Fruit fly (Drosophila melanogaster) whole organism, embryonic: Measurements from ENCODE around the gene Hnf4.

Source experiments
- CG10147 ChIP-seq: fragments of 200-800 bp; sonication (Bioruptor generic); optimal IDR thresholded peaks from 2 replicates; lab custom pipeline; 2019; ENCODE audit warnings: missing biosample characterization, mild to moderate bottlenecking, missing genetic modification characterization, moderate library complexity
- CG12071 ChIP-seq: fragments of 200-800 bp; sonication (Bioruptor generic); optimal IDR thresholded peaks from 3 replicates; lab custom pipeline; 2018; ENCODE audit warnings: missing biosample characterization, mild to moderate bottlenecking, missing genetic modification characterization
- CG1603 ChIP-seq: fragments of 200-800 bp; sonication (Bioruptor generic); optimal IDR thresholded peaks from 2 replicates; lab custom pipeline; 2019; ENCODE audit warnings: missing biosample characterization, mild to moderate bottlenecking, missing genetic modification characterization, moderate library complexity
- CG31441 ChIP-seq: fragments of 200-800 bp; sonication (Bioruptor generic); IDR thresholded peaks from 2 replicates; pipeline ENCODE4 v1.3.6; 2022; ENCODE audit warnings: missing biosample characterization, missing genetic modification characterization
- CG4707 ChIP-seq: fragments of 200-800 bp; sonication (Bioruptor generic); optimal IDR thresholded peaks from 2 replicates; lab custom pipeline; 2018; ENCODE audit warnings: missing biosample characterization, mild to moderate bottlenecking, missing genetic modification characterization, moderate library complexity
- CG4820 ChIP-seq: fragments of 200-800 bp; sonication (Bioruptor generic); optimal IDR thresholded peaks from 3 replicates; lab custom pipeline; 2016; ENCODE audit warnings: missing biosample characterization, missing genetic modification characterization
- CG7987 ChIP-seq: fragments of 200-800 bp; sonication (Bioruptor generic); optimal IDR thresholded peaks from 2 replicates; lab custom pipeline; 2018; ENCODE audit warnings: missing biosample characterization, mild to moderate bottlenecking, missing genetic modification characterization, moderate library complexity
- CG8388 ChIP-seq: fragments of 200-800 bp; sonication (Bioruptor generic); optimal IDR thresholded peaks from 2 replicates; lab custom pipeline; 2019; ENCODE audit warnings: missing biosample characterization, mild to moderate bottlenecking, missing genetic modification characterization, moderate library complexity
- CG9817 ChIP-seq: fragments of 200-800 bp; sonication (Bioruptor generic); optimal IDR thresholded peaks from 2 replicates; lab custom pipeline; 2018; ENCODE audit warnings: missing biosample characterization, mild to moderate bottlenecking, missing genetic modification characterization, moderate library complexity
- CG9876 ChIP-seq: fragments of 200-800 bp; sonication (Bioruptor generic); optimal IDR thresholded peaks from 2 replicates; lab custom pipeline; 2016; ENCODE audit warnings: missing biosample characterization, missing genetic modification characterization
- CG9932 ChIP-seq: fragments of 200-800 bp; sonication (Bioruptor generic); IDR thresholded peaks from 2 replicates; pipeline ENCODE4 v1.3.6; 2022; ENCODE audit warnings: missing biosample characterization, missing genetic modification characterization
- CHES-1-like ChIP-seq: fragments of 200-800 bp; sonication (Bioruptor generic); optimal IDR thresholded peaks from 2 replicates; lab custom pipeline; 2016; ENCODE audit warnings: missing biosample characterization, missing genetic modification characterization
- CTCF ChIP-seq: fragments of 200-800 bp; sonication (Bioruptor generic); optimal IDR thresholded peaks from 2 replicates; lab custom pipeline; 2017; ENCODE audit warnings: missing biosample characterization, mild to moderate bottlenecking, missing genetic modification characterization, moderate library complexity
- CrebB ChIP-seq: fragments of 200-800 bp; sonication (Bioruptor generic); optimal IDR thresholded peaks from 3 replicates; lab custom pipeline; 2018; ENCODE audit warnings: missing biosample characterization, mild to moderate bottlenecking, missing genetic modification characterization
- Doc3 ChIP-seq: fragments of 200-800 bp; sonication (Bioruptor generic); IDR thresholded peaks from 3 replicates; pipeline ENCODE4 v1.3.6; 2022; ENCODE audit warnings: missing biosample characterization, missing genetic modification characterization; ENCODE audit not compliant: partially characterized antibody
- E2f2 ChIP-seq: fragments of 200-800 bp; sonication (Bioruptor generic); IDR thresholded peaks from 2 replicates; pipeline ENCODE4 v1.3.6; 2022; ENCODE audit warnings: missing biosample characterization, missing genetic modification characterization
- GATAe ChIP-seq: fragments of 200-800 bp; sonication (Bioruptor generic); conservative IDR thresholded peaks from 2 replicates; pipeline ENCODE4 v1.3.6; 2022; ENCODE audit warnings: missing biosample characterization, missing genetic modification characterization
- Gug ChIP-seq: fragments of 200-800 bp; sonication (Bioruptor generic); IDR thresholded peaks from 4 replicates; pipeline ENCODE4 v1.3.6; 2022; ENCODE audit warnings: missing biosample characterization, missing genetic modification characterization
- HHEX ChIP-seq: fragments of 200-800 bp; sonication (Bioruptor generic); optimal IDR thresholded peaks from 3 replicates; lab custom pipeline; 2017; ENCODE audit warnings: missing biosample characterization, mild to moderate bottlenecking, missing genetic modification characterization, missing genetic modification reagents
- Lim3 ChIP-seq: fragments of 200-800 bp; sonication (Bioruptor generic); IDR thresholded peaks from 2 replicates; pipeline ENCODE4 v1.3.6; 2022; ENCODE audit warnings: missing biosample characterization, missing genetic modification characterization
- Med ChIP-seq: fragments of 200-800 bp; sonication (Bioruptor generic); peaks from one replicate; lab custom pipeline; 2016; ENCODE audit warnings: missing biosample characterization, missing genetic modification characterization, mild to moderate bottlenecking, inconsistent platforms, moderate library complexity
- NC2α ChIP-seq: fragments of 200-800 bp; sonication (Bioruptor generic); optimal IDR thresholded peaks from 2 replicates; lab custom pipeline; 2016; ENCODE audit warnings: missing biosample characterization, missing genetic modification characterization
- Neu2 ChIP-seq: fragments of 200-800 bp; sonication (Bioruptor generic); optimal IDR thresholded peaks from 3 replicates; lab custom pipeline; 2016; ENCODE audit warnings: missing biosample characterization, missing genetic modification characterization, borderline replicate concordance
- Nf-YA ChIP-seq: fragments of 200-800 bp; sonication (Bioruptor generic); IDR thresholded peaks from 2 replicates; pipeline ENCODE4 v1.3.6; 2022; ENCODE audit warnings: missing biosample characterization, missing genetic modification characterization
- Trl ChIP-seq, 3 experiments: fragments of >200 bp in 2 of 3; fragments of 200-800 bp in 1 of 3; sonication (Bioruptor generic) in 1 of 3; optimal IDR thresholded peaks; 2 replicates in 1 of 3; 3 replicates in 2 of 3; lab custom pipeline; 2016 to 2017; ENCODE audit warnings: missing biosample characterization in 1 of 3, missing genetic modification characterization in 1 of 3
- amos ChIP-seq: fragments of 200-800 bp; sonication (Bioruptor generic); IDR thresholded peaks from 2 replicates; pipeline ENCODE4 v1.3.6; 2022; ENCODE audit warnings: missing biosample characterization, missing genetic modification characterization; ENCODE audit not compliant: partially characterized antibody
- bcd ChIP-seq: fragments of 200-800 bp; sonication (Bioruptor generic); optimal IDR thresholded peaks from 2 replicates; lab custom pipeline; 2017; ENCODE audit warnings: missing biosample characterization, mild to moderate bottlenecking, missing genetic modification characterization
- chif ChIP-seq, 2 experiments: fragments of 200-800 bp; sonication (Bioruptor generic); optimal IDR thresholded peaks; 3 replicates each; lab custom pipeline; 2016; ENCODE audit warnings: missing biosample characterization in 2 of 2, missing genetic modification characterization in 2 of 2
- chn ChIP-seq: fragments of 200-800 bp; sonication (Bioruptor generic); optimal IDR thresholded peaks from 2 replicates; lab custom pipeline; 2016; ENCODE audit warnings: missing biosample characterization, missing genetic modification characterization
- croc ChIP-seq: fragments of 200-800 bp; sonication (Bioruptor generic); conservative IDR thresholded peaks from 3 replicates; pipeline ENCODE4 v1.3.6; 2022; ENCODE audit warnings: missing biosample characterization, missing genetic modification characterization
- dan ChIP-seq: fragments of 200-800 bp; sonication (Bioruptor generic); IDR thresholded peaks from 2 replicates; pipeline ENCODE4 v1.3.6; 2022; ENCODE audit warnings: missing biosample characterization, missing genetic modification characterization
- danr ChIP-seq: fragments of 200-800 bp; sonication (Bioruptor generic); IDR thresholded peaks from 2 replicates; pipeline ENCODE4 v1.3.6; 2022; ENCODE audit warnings: missing biosample characterization, missing genetic modification characterization
- gcm ChIP-seq: fragments of 200-800 bp; sonication (Bioruptor generic); optimal IDR thresholded peaks from 2 replicates; lab custom pipeline; 2019; ENCODE audit warnings: missing biosample characterization, mild to moderate bottlenecking, missing genetic modification characterization, moderate library complexity
- grn ChIP-seq: fragments of 200-800 bp; sonication (Bioruptor generic); optimal IDR thresholded peaks from 3 replicates; lab custom pipeline; 2017; ENCODE audit warnings: missing biosample characterization, missing genetic modification characterization
- hkb ChIP-seq, 2 experiments: fragments of 200-800 bp in 1 of 2; fragments of >200 bp in 1 of 2; sonication (Bioruptor generic) in 1 of 2; IDR thresholded peaks in 1 of 2; optimal IDR thresholded peaks in 1 of 2; 2 replicates each; pipeline versions ENCODE4 v1.3.6 to Lab custom; 2017 to 2022; ENCODE audit warnings: missing biosample characterization in 1 of 2, missing genetic modification characterization in 1 of 2
- kay ChIP-seq: fragments of 200-800 bp; sonication (Bioruptor generic); optimal IDR thresholded peaks from 2 replicates; lab custom pipeline; 2016; ENCODE audit warnings: missing biosample characterization, missing genetic modification characterization
- knrl ChIP-seq: fragments of 200-800 bp; sonication (Bioruptor generic); IDR thresholded peaks from 3 replicates; pipeline ENCODE4 v1.3.6; 2022; ENCODE audit warnings: missing biosample characterization, missing genetic modification characterization; ENCODE audit not compliant: partially characterized antibody
- lola ChIP-seq, 3 experiments: fragments of >200 bp in 2 of 3; fragments of 200-800 bp in 1 of 3; sonication (Bioruptor generic) in 1 of 3; optimal IDR thresholded peaks; 2 replicates each; lab custom pipeline; 2017 to 2019; ENCODE audit warnings: missing biosample characterization in 3 of 3, missing genetic modification characterization in 3 of 3, mild to moderate bottlenecking in 1 of 3, moderate library complexity in 1 of 3
- nom ChIP-seq: fragments of 200-800 bp; sonication (Bioruptor generic); optimal IDR thresholded peaks from 2 replicates; lab custom pipeline; 2017; ENCODE audit warnings: missing biosample characterization, missing genetic modification characterization, mild to moderate bottlenecking, moderate library complexity, missing genetic modification reagents
- repo ChIP-seq: fragments of 200-800 bp; sonication (Bioruptor generic); optimal IDR thresholded peaks from 2 replicates; lab custom pipeline; 2016; ENCODE audit warnings: missing biosample characterization, missing genetic modification characterization
- rib ChIP-seq: fragments of 200-800 bp; sonication (Bioruptor generic); IDR thresholded peaks from 2 replicates; pipeline ENCODE4 v1.3.6; 2022; ENCODE audit warnings: missing biosample characterization, missing genetic modification characterization
- row ChIP-seq: fragments of 200-800 bp; sonication (Bioruptor generic); IDR thresholded peaks from 3 replicates; pipeline ENCODE4 v1.3.6; 2022; ENCODE audit warnings: missing biosample characterization, missing genetic modification characterization
- sob ChIP-seq: fragments of 200-800 bp; sonication (Bioruptor generic); IDR thresholded peaks from 2 replicates; pipeline ENCODE4 v1.3.6; 2022; ENCODE audit warnings: missing biosample characterization, missing genetic modification characterization
- sqz ChIP-seq: fragments of 200-800 bp; sonication (Bioruptor generic); optimal IDR thresholded peaks from 3 replicates; lab custom pipeline; 2018; ENCODE audit warnings: missing biosample characterization, mild to moderate bottlenecking, missing genetic modification characterization
- stwl ChIP-seq: fragments of 200-800 bp; sonication (Bioruptor generic); optimal IDR thresholded peaks from 3 replicates; lab custom pipeline; 2018; ENCODE audit warnings: missing biosample characterization, mild to moderate bottlenecking, missing genetic modification characterization, moderate library complexity
- trh ChIP-seq: fragments of 200-800 bp; sonication (Bioruptor generic); optimal IDR thresholded peaks from 2 replicates; lab custom pipeline; 2016; ENCODE audit warnings: missing biosample characterization, missing genetic modification characterization
- unpg ChIP-seq: fragments of 200-800 bp; sonication (Bioruptor generic); optimal IDR thresholded peaks from 3 replicates; lab custom pipeline; 2018; ENCODE audit warnings: missing biosample characterization, mild to moderate bottlenecking, missing genetic modification characterization, moderate library complexity
- zen2 ChIP-seq: fragments of 200-800 bp; sonication (Bioruptor generic); IDR thresholded peaks from 3 replicates; pipeline ENCODE4 v1.3.6; 2022; ENCODE audit warnings: missing biosample characterization, missing genetic modification characterization; ENCODE audit not compliant: partially characterized antibody
- zfh1 ChIP-seq: fragments of 200-800 bp; sonication (Bioruptor generic); IDR thresholded peaks from 3 replicates; pipeline ENCODE4 v1.3.6; 2022; ENCODE audit warnings: missing biosample characterization, missing genetic modification characterization
- zfh2 ChIP-seq: fragments of 200-800 bp; sonication (Bioruptor generic); optimal IDR thresholded peaks from 2 replicates; lab custom pipeline; 2016; ENCODE audit warnings: missing biosample characterization, missing genetic modification characterization

Gene Hnf4

DNA sequence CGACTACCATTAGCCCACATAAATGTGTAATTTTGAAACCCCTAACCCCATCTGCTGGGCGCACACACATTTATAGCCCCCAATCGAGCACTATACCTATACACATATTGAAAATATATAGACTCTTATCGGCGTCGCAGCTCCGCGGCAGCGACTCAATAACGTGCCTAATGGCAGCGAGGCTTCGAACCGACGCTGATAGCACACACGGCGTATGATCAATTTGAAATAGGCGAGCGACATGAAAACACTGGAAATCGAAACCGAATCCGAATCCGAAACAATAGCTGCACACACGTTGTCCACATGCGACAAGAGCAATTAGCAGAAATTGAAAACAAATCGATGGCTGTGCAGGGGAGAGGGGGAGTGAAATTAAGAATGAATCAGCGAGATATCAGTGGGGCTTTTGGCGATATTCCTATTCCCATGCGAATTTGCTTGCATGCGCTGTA lies 15.1 kb downstream of the Hnf4 start (continued):
- TF ChIP-seq sqz (GFP tag; lab: Kevin White, UChicago) (peak; percentile 13), sob (GFP tag; lab: Robert Waterston, UW) (peak; percentile 37; the same call in 1 of the 2 replicates), kay (GFP tag; lab: Kevin White, UChicago) (peak; percentile 24), amos (no peak), CG12071 (GFP tag; lab: Kevin White, UChicago) (peak; percentile 19), zfh2 (GFP tag; lab: Kevin White, UChicago) (no peak), CrebB (tag; lab: Kevin White, UChicago) (peak; percentile 55), CG9876 (GFP tag; lab: Kevin White, UChicago) (no peak), Med (peak; percentile 80), CTCF (no peak), CG1603 (tag; lab: Kevin White, UChicago) (no peak), chn (no peak), CG4820 (GFP tag; lab: Kevin White, UChicago) (no peak), hkb (optimal IDR thresholded peaks at IDR 0.05; lab: Kevin White, UChicago) (no peak), hkb (GFP tag; IDR thresholded peaks at IDR 0.05; lab: Robert Waterston, UW) (no peak), HHEX (GFP tag; lab: Kevin White, UChicago) (peak; percentile 7), grn (peak; percentile 56), CG7987 (GFP tag; lab: Kevin White, UChicago) (peak; percentile 94), zen2 (peak; percentile 21; the same call in 1 of the 3 replicates), CG9817 (peak; percentile 22), danr (GFP tag; lab: Robert Waterston, UW) (0 out of 2 replicates have a peak, but pooled peaks have one; percentile 17), row (GFP tag; lab: Robert Waterston, UW) (peak; percentile 10; the same call in 1 of the 3 replicates), CG9932 (GFP tag; lab: Robert Waterston, UW) (peak; percentile 45; the same call in 1 of the 2 replicates), unpg (GFP tag; lab: Kevin White, UChicago) (peak; percentile 29), CHES-1-like (GFP tag; lab: Kevin White, UChicago) (no peak), trh (GFP tag; lab: Kevin White, UChicago) (no peak), Nf-YA (no peak), CG10147 (no peak), zfh1 (0 out of 3 replicates have a peak, but pooled peaks have one; percentile 45), CG8388 (GFP tag; lab: Kevin White, UChicago) (no peak), Gug (GFP tag; lab: Robert Waterston, UW) (no peak), CG4707 (peak; percentile 9), croc (no peak), CG31441 (GFP tag; lab: Robert Waterston, UW) (no peak), repo (GFP tag; lab: Kevin White, UChicago) (no peak), lola (GFP tag; optimal IDR thresholded peaks at IDR 0.05; lab: Kevin White, UChicago) (no peak), bcd (GFP tag; lab: Kevin White, UChicago) (no peak), Neu2 (GFP tag; lab: Kevin White, UChicago) (no peak), gcm (GFP tag; lab: Kevin White, UChicago) (peak; percentile 19), stwl (no peak), Doc3 (GFP tag; lab: Robert Waterston, UW) (no peak), chif (GFP tag; optimal IDR thresholded peaks at IDR 0.05; lab: Kevin White, UChicago) (no peak), rib (GFP tag; lab: Robert Waterston, UW) (peak; percentile 52), NC2α (GFP tag; lab: Kevin White, UChicago) (no peak), dan (GFP tag; lab: Robert Waterston, UW) (no peak), knrl (GFP tag; lab: Robert Waterston, UW) (no peak), Lim3 (GFP tag; lab: Robert Waterston, UW) (no peak), Trl (optimal IDR thresholded peaks at IDR 0.05; lab: Kevin White, UChicago) (no peak), Trl (GFP tag; optimal IDR thresholded peaks at IDR 0.05; lab: Kevin White, UChicago) (no peak), GATAe (GFP tag; lab: Robert Waterston, UW) (peak; percentile 43), nom (GFP tag; lab: Kevin White, UChicago) (no peak), E2f2 (no peak)
